Worm (Caenorhabditis elegans) whole organism, L3 larva: Measurements from ENCODE around the gene F14D2.19.
A peak's percentile ranks its signal among the peaks of the same experiment; 100 is the strongest.
"Not testable (repeated sequence)": the region's sequence is repeated elsewhere in the genome, so short reads cannot be mapped to it uniquely, and the experiment has no call there.

Source experiments
- ceh-16 ChIP-seq: sonication (generic microtip); optimal IDR thresholded peaks from 2 replicates; lab custom pipeline; 2017; ENCODE audit warnings: missing biosample characterization, missing genetic modification characterization
- ceh-28 ChIP-seq: fragments of 150-350 bp; optimal IDR thresholded peaks from 2 replicates; lab custom pipeline; 2014; ENCODE audit warnings: missing biosample characterization, missing genetic modification reagents, missing genetic modification characterization
- ceh-9 ChIP-seq: sonication (generic microtip); optimal IDR thresholded peaks from 2 replicates; lab custom pipeline; 2018; ENCODE audit warnings: missing biosample characterization, missing genetic modification characterization
- daf-12 ChIP-seq: fragments of 150-350 bp; optimal IDR thresholded peaks from 2 replicates; lab custom pipeline; 2014; ENCODE audit warnings: missing biosample characterization, missing genetic modification reagents, missing genetic modification characterization
- egl-27 ChIP-seq: sonication (generic microtip); optimal IDR thresholded peaks from 4 replicates; lab custom pipeline; 2017; ENCODE audit warnings: missing biosample characterization, missing genetic modification reagents, missing genetic modification characterization
- elt-2 ChIP-seq: sonication (generic microtip); optimal IDR thresholded peaks from 2 replicates; lab custom pipeline; 2016; ENCODE audit warnings: missing genetic modification reagents, mild to moderate bottlenecking, missing genetic modification characterization, missing compliant biosample characterization
- hmg-11 ChIP-seq: sonication (generic microtip); optimal IDR thresholded peaks from 2 replicates; lab custom pipeline; 2016; ENCODE audit warnings: missing genetic modification characterization, missing compliant biosample characterization
- jun-1 ChIP-seq: fragments of 150-350 bp; optimal IDR thresholded peaks from 2 replicates; lab custom pipeline; 2014; ENCODE audit warnings: missing biosample characterization, missing genetic modification reagents, missing genetic modification characterization
- mdl-1 ChIP-seq: fragments of 150-350 bp; optimal IDR thresholded peaks from 2 replicates; lab custom pipeline; 2014; ENCODE audit warnings: missing biosample characterization, missing genetic modification characterization
- mml-1 ChIP-seq: fragments of 150-350 bp; sonication (generic microtip); optimal IDR thresholded peaks from 3 replicates; lab custom pipeline; 2014; ENCODE audit warnings: missing biosample characterization, missing genetic modification characterization
- nhr-11 ChIP-seq: fragments of 150-350 bp; optimal IDR thresholded peaks from 2 replicates; lab custom pipeline; 2014; ENCODE audit warnings: missing biosample characterization, missing genetic modification characterization
- nhr-12 ChIP-seq: fragments of 150-350 bp; optimal IDR thresholded peaks from 2 replicates; lab custom pipeline; 2014; ENCODE audit warnings: missing biosample characterization, missing genetic modification characterization
- nhr-23 ChIP-seq: fragments of 150-350 bp; optimal IDR thresholded peaks from 2 replicates; lab custom pipeline; 2014; ENCODE audit warnings: missing biosample characterization, missing genetic modification reagents, missing genetic modification characterization
- nhr-237 ChIP-seq: fragments of 150-350 bp; optimal IDR thresholded peaks from 2 replicates; lab custom pipeline; 2014; ENCODE audit warnings: missing biosample characterization, missing genetic modification characterization
- nhr-28 ChIP-seq: fragments of 150-350 bp; optimal IDR thresholded peaks from 2 replicates; lab custom pipeline; 2014; ENCODE audit warnings: missing biosample characterization, missing genetic modification characterization
- nhr-77 ChIP-seq: fragments of 150-350 bp; optimal IDR thresholded peaks from 2 replicates; lab custom pipeline; 2014; ENCODE audit warnings: missing biosample characterization, missing genetic modification characterization
- pha-4 ChIP-seq: fragments of 150-350 bp; optimal IDR thresholded peaks from 2 replicates; lab custom pipeline; 2014; ENCODE audit warnings: missing biosample characterization, missing genetic modification reagents, missing genetic modification characterization
- pqm-1 ChIP-seq: fragments of 150-350 bp; optimal IDR thresholded peaks from 2 replicates; lab custom pipeline; 2017; ENCODE audit warnings: missing biosample characterization, missing genetic modification characterization, inconsistent platforms
- sea-2 ChIP-seq: fragments of 150-350 bp; sonication (generic microtip); optimal IDR thresholded peaks from 4 replicates; lab custom pipeline; 2014; ENCODE audit warnings: missing biosample characterization, missing genetic modification reagents, missing genetic modification characterization
- unc-62 ChIP-seq: fragments of 150-350 bp; sonication (generic microtip); optimal IDR thresholded peaks from 4 replicates; lab custom pipeline; 2014; ENCODE audit warnings: missing biosample characterization, missing genetic modification reagents, missing genetic modification characterization
- ztf-11 ChIP-seq: fragments of 150-350 bp; optimal IDR thresholded peaks from 2 replicates; lab custom pipeline; 2014; ENCODE audit warnings: missing biosample characterization, missing genetic modification characterization

The F14D2.19 gene

DNA sequence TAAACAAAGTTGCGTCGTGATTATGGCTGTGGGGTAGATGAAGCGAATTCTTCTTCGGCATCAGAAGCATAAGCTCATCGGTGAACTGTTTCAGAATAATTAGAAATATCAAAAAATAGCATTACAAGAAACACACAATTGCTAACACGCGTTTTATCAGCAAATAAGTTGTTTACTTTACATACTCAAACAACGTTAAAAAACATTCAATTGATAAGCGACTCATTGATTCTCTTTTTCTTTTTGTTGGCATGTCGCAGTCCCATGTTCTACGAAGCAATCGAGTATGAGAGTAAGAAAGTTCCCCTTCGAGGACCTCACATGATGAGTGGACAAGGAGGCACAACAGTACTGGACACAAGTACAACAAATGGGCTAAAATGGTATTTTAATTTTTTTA is 40.3 kb downstream of the F14D2.19 start, which contains the start of gene btb-16:
TSS of gene btb-16 (plus strand) at position 240 of the 400 bp plus-strand sequence.
- TF ChIP-seq pqm-1 (peak; percentile 6), elt-2 (tag; lab: Kevin White, UChicago) (peak; percentile 61), ceh-9 (tag; lab: Kevin White, UChicago) (no peak), ztf-11 (tag; lab: Kevin White, UChicago) (no peak), pha-4 (tag; lab: Kevin White, UChicago) (peak; percentile 85)

DNA sequence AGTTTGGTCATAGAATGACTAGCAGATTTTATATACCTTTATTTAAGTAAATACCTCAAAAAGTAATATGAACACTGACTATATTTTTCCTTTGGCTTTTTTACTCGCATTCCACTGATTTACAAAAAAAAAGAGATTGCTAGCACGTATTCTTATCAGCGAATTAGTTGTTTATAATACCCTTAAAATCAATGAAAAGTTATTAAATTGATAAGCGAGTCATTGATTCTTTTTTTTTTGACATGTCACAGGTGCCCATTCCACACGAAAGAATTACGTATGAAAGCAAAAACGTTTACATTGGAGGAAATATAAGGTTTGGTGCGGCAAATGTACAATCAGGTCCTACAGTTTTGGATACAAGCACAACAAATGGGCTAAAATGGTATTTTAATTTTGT is 41.7 kb downstream of the F14D2.19 start, which contains the start of gene btb-17:
TSS of gene btb-17 (plus strand) at position 213 of the 400 bp plus-strand sequence.
- TF ChIP-seq sea-2 (GFP tag; lab: Kevin White, UChicago): no peak
- no peak for TF ChIP-seq mml-1 (tag; lab: Kevin White, UChicago)
- TF ChIP-seq elt-2 (tag; lab: Kevin White, UChicago): peak; percentile 77
- TF ChIP-seq pqm-1: peak; percentile 55
- no peak for TF ChIP-seq jun-1 (tag; lab: Kevin White, UChicago)
- no peak for TF ChIP-seq ceh-16

DNA sequence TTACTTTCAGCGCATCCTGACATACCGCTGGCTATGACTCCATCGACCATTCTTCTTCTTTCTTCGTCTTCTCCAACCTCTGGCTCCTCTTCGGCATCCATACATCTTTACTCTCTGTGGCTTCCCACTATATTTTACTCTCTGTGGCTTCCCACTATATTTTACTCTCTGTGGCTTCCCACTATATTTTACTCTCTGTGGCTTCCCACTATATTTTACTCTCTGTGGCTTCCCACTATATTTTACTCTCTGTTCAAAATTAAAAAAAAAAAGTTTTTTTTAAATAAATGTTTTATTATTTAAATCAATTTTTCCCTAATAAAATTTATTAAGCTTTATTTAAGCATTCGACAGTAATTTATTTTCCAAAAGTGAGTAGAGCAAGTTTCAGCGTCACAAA is 46.4 kb downstream of the F14D2.19 start, which contains the start of gene F39E9.14:
TSS of gene F39E9.14 (minus strand) at position 101 of the 400 bp plus-strand sequence.
- not testable (repeated sequence) for TF ChIP-seq hmg-11 (tag; lab: Kevin White, UChicago); mdl-1 (tag; lab: Kevin White, UChicago); unc-62 (GFP tag; lab: Kevin White, UChicago)

DNA sequence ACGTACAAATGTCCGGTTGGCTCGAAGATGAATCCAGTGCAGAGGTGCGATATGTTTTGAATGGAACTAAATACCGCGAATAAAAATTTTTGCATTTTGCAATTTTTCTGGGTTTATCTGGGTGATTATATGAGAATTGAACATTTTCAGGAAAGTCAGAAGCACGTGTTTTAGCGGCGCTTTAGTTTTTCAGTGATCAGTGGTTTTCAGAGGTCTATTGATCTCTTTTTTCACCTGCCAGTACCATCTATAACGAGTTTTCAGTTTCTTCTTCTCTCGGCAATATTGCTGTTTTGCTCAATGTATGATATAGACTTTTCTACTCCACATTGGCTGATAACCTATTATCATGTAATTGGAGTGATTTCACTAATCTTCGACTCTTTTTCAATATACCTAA is 49.9 kb downstream of the F14D2.19 start, which contains the start of gene sri-63:
TSS of gene sri-63 (plus strand) at position 301 of the 400 bp plus-strand sequence.
- TF ChIP-seq daf-12 (tag; lab: Kevin White, UChicago) (no peak), nhr-237 (no peak), nhr-23 (no peak), nhr-77 (tag; lab: Kevin White, UChicago) (no peak), ceh-28 (no peak), hmg-11 (tag; lab: Kevin White, UChicago) (no peak), nhr-12 (tag; lab: Kevin White, UChicago) (no peak), mml-1 (tag; lab: Kevin White, UChicago) (no peak), nhr-28 (tag; lab: Kevin White, UChicago) (no peak), nhr-11 (tag; lab: Kevin White, UChicago) (no peak), ceh-16 (no peak), egl-27 (no peak)
